Worm (Caenorhabditis elegans): ENCODE measurements around the gene F41C3.7.

Gene F41C3.7

DNA sequence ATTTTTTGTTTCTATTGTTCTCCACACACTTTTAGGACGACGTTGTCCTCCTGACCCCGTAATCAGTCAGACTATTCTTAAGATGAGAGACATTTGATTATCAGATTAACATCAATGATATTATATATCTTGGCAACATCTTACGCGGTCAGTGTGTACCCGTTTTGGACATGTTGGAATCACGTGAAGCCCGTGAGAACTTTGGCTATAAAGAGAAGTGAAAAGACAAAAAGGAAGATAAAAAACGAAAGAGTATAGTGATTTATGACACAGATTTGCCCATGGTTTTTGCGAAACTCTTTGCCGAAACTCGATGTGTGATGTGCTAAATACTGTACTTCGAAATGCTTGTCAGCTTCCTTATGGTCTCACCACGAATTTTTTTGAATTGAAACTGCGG is 15.4 kb downstream of the F41C3.7 start (continued):
- TF ChIP-seq nfya-1 (tag; optimal IDR thresholded peaks at IDR 0.05; ENCODE audit: insufficient read depth): peak; percentile 3
- TF ChIP-seq elt-1 (tag; optimal IDR thresholded peaks at IDR 0.05): no peak
- TF ChIP-seq ceh-82 (tag; optimal IDR thresholded peaks at IDR 0.05): no peak
- TF ChIP-seq unc-39 (tag; optimal IDR thresholded peaks at IDR 0.05): no peak
- TF ChIP-seq mml-1 (tag; optimal IDR thresholded peaks at IDR 0.05): peak; percentile 34
- no peak for TF ChIP-seq nhr-76 (tag; optimal IDR thresholded peaks at IDR 0.05)
- no peak for TF ChIP-seq sea-2 (GFP tag; optimal IDR thresholded peaks at IDR 0.05)
- no peak for TF ChIP-seq lin-39 (tag; optimal IDR thresholded peaks at IDR 0.05)
- TF ChIP-seq lin-15B (tag; optimal IDR thresholded peaks at IDR 0.05): no peak
- TF ChIP-seq elt-2 (tag; optimal IDR thresholded peaks at IDR 0.05): peak; percentile 1
- TF ChIP-seq elt-3 (tag; optimal IDR thresholded peaks at IDR 0.05): peak in 2 of 3 experiments; percentile 24 to 78
- TF ChIP-seq nhr-28 (tag; optimal IDR thresholded peaks at IDR 0.05): no peak
- TF ChIP-seq tbx-2 (tag; optimal IDR thresholded peaks at IDR 0.05): peak; percentile 24

DNA sequence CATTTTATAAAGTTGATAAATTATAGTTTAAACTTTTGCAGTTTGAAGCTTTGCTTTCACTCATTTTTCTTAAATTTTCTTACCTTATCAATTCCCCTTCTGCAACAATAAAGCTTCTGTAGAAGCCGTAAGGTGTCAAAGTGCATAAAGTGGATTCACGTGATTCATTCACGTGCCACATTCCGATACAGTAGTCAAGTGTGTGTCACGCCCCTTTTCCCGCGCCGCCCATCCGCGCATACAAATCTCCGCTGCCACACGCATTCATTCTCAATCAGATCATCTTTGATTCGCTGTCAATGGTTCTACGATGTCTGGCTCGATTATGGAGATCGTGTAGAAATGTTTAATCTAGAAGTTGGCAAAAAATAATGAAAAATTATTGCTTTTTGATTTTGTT is 17.2 kb downstream of the F41C3.7 start:
- TF ChIP-seq mdl-1 (tag; optimal IDR thresholded peaks at IDR 0.05) (no peak), nfya-1 (tag; optimal IDR thresholded peaks at IDR 0.05; ENCODE audit: insufficient read depth) (peak; percentile 51), fkh-10 (GFP tag; optimal IDR thresholded peaks at IDR 0.05) (no peak), aly-2 (tag; optimal IDR thresholded peaks at IDR 0.05) (no peak), snpc-4 (tag; optimal IDR thresholded peaks at IDR 0.05) (no peak), mml-1 (tag; optimal IDR thresholded peaks at IDR 0.05) (peak; percentile 27), unc-62 (GFP tag; optimal IDR thresholded peaks at IDR 0.05) (no peak), ZK546.5 (tag; optimal IDR thresholded peaks at IDR 0.05) (no peak), nhr-43 (tag; optimal IDR thresholded peaks at IDR 0.05; ENCODE audit: poor library complexity, severe bottlenecking) (peak; percentile 16), unc-39 (tag; optimal IDR thresholded peaks at IDR 0.05) (no peak), lin-39 (tag; optimal IDR thresholded peaks at IDR 0.05) (no peak), nhr-11 (tag; optimal IDR thresholded peaks at IDR 0.05) (no peak), nhr-25 (tag; optimal IDR thresholded peaks at IDR 0.05) (peak; percentile 56), R02D3.7 (tag; optimal IDR thresholded peaks at IDR 0.05) (no peak), egl-5 (tag; optimal IDR thresholded peaks at IDR 0.05) (no peak)

DNA sequence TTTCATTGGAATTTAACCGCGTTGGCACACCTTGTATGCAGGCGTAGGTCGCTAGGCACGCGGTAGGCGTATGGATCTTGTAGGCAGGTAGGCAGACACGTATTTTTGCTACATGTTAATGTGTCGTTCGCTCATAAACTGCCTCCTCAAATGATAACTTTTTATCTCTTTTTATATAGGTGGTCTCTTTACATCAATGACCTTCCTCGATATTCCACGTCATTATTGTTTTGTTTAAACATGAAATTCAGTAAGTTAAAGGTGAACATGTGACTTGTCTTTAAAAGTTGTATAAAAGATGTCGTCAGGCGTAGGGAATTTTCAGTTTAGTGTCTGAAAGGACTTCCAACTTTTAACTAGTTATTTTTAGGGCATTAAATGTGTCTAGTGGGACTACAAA is 17.9 kb downstream of the F41C3.7 start:
- peak; percentile 23 for TF ChIP-seq ama-1 (optimal IDR thresholded peaks at IDR 0.05)
- TF ChIP-seq nhr-43 (tag; optimal IDR thresholded peaks at IDR 0.05; ENCODE audit: poor library complexity, severe bottlenecking): peak; percentile 12
- TF ChIP-seq nhr-25 (tag; optimal IDR thresholded peaks at IDR 0.05): peak; percentile 66
- no peak for TF ChIP-seq nhr-76 (tag; optimal IDR thresholded peaks at IDR 0.05)

DNA sequence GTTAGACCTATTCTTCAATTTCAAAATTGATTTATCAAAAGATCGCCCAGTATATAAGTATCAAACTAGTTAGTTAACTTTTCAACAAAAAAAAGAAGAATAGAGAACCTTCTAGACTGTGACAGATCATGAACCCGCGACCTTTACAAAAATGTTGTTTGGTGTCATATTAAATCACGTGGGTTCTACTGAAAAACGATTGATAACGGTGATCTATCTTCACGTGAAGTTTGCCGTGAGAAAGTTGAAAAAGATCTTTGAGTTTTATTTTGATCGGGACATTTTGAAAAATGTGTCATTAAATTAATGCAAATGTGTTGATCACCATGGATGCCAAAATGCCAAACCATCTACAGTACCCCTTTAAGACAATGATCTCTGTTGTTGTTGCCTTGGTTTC is 18.5 kb downstream of the F41C3.7 start:
- TF ChIP-seq nhr-12 (tag; optimal IDR thresholded peaks at IDR 0.05): no peak
- no peak for TF ChIP-seq egl-27 (tag; optimal IDR thresholded peaks at IDR 0.05)
- peak; percentile 6 for TF ChIP-seq ztf-4 (tag; optimal IDR thresholded peaks at IDR 0.05)
- no peak for TF ChIP-seq mdl-1 (tag; optimal IDR thresholded peaks at IDR 0.05)
- peak; percentile 57 for TF ChIP-seq nhr-43 (tag; optimal IDR thresholded peaks at IDR 0.05; ENCODE audit: poor library complexity, severe bottlenecking)
- peak; percentile 54 for TF ChIP-seq lsy-12 (tag; optimal IDR thresholded peaks at IDR 0.05)
- no peak for TF ChIP-seq elt-3 (tag; optimal IDR thresholded peaks at IDR 0.05)
- TF ChIP-seq nhr-25 (tag; optimal IDR thresholded peaks at IDR 0.05): peak; percentile 68
- no peak for TF ChIP-seq ceh-16 (tag; optimal IDR thresholded peaks at IDR 0.05)
- no peak for TF ChIP-seq unc-39 (tag; optimal IDR thresholded peaks at IDR 0.05)
- no peak for TF ChIP-seq pha-4 (tag; optimal IDR thresholded peaks at IDR 0.05)
- no peak for TF ChIP-seq snpc-4 (tag; optimal IDR thresholded peaks at IDR 0.05)
- no peak for TF ChIP-seq ZK546.5 (tag; optimal IDR thresholded peaks at IDR 0.05)
- TF ChIP-seq nhr-23 (tag; optimal IDR thresholded peaks at IDR 0.05): no peak
- no peak for TF ChIP-seq nhr-67 (tag; optimal IDR thresholded peaks at IDR 0.05)
- TF ChIP-seq ama-1 (optimal IDR thresholded peaks at IDR 0.05): no peak

DNA sequence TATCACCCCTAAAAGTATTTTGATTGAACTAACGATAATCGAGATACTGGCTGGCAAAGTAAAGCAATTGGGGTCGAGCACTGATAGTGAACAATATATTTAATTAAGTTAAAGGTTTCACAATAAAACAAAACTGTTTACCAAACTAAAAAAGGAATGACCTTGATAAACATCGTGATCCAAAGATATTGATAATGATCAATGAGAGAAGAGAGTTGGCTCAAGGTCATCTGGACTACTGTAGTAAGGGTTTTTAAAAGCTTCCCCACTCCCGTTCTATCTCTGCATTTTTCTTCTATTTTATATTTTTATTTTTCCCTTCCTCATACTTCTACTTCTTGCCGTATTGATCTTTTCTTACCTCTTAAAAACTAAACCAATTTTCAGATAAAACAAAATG is 19.7 kb downstream of the F41C3.7 start, which contains the start of gene F41C3.2:
TSS of gene F41C3.2 (plus strand) at position 388 of the 400 bp plus-strand sequence.
- TF ChIP-seq snpc-4 (tag; optimal IDR thresholded peaks at IDR 0.05): no peak
- TF ChIP-seq nhr-28 (tag; optimal IDR thresholded peaks at IDR 0.05): no peak
- no peak for TF ChIP-seq ceh-82 (tag; optimal IDR thresholded peaks at IDR 0.05)
- TF ChIP-seq daf-12 (tag; optimal IDR thresholded peaks at IDR 0.05): no peak
- TF ChIP-seq skn-1 (tag; optimal IDR thresholded peaks at IDR 0.05): no peak
- no peak for TF ChIP-seq R02D3.7 (tag; optimal IDR thresholded peaks at IDR 0.05)
- no peak for TF ChIP-seq nhr-12 (tag; optimal IDR thresholded peaks at IDR 0.05)
- TF ChIP-seq elt-3 (tag; optimal IDR thresholded peaks at IDR 0.05): peak in 1 of 3 experiments; percentile 2
- TF ChIP-seq lin-39 (tag; optimal IDR thresholded peaks at IDR 0.05): no peak
- no peak for TF ChIP-seq egl-27 (tag; optimal IDR thresholded peaks at IDR 0.05)
- no peak for TF ChIP-seq ZK546.5 (tag; optimal IDR thresholded peaks at IDR 0.05)
- peak; percentile 46 for TF ChIP-seq nhr-25 (tag; optimal IDR thresholded peaks at IDR 0.05)
- TF ChIP-seq mml-1 (tag; optimal IDR thresholded peaks at IDR 0.05): no peak
- no peak for TF ChIP-seq fos-1 (tag; optimal IDR thresholded peaks at IDR 0.05)
- TF ChIP-seq ztf-11 (tag; optimal IDR thresholded peaks at IDR 0.05): no peak
- TF ChIP-seq unc-39 (tag; optimal IDR thresholded peaks at IDR 0.05): no peak

Measured in whole organism, L3 larva.